Fruit fly (Drosophila melanogaster): Measurements from ENCODE around the gene mthl15.

Gene mthl15

DNA sequence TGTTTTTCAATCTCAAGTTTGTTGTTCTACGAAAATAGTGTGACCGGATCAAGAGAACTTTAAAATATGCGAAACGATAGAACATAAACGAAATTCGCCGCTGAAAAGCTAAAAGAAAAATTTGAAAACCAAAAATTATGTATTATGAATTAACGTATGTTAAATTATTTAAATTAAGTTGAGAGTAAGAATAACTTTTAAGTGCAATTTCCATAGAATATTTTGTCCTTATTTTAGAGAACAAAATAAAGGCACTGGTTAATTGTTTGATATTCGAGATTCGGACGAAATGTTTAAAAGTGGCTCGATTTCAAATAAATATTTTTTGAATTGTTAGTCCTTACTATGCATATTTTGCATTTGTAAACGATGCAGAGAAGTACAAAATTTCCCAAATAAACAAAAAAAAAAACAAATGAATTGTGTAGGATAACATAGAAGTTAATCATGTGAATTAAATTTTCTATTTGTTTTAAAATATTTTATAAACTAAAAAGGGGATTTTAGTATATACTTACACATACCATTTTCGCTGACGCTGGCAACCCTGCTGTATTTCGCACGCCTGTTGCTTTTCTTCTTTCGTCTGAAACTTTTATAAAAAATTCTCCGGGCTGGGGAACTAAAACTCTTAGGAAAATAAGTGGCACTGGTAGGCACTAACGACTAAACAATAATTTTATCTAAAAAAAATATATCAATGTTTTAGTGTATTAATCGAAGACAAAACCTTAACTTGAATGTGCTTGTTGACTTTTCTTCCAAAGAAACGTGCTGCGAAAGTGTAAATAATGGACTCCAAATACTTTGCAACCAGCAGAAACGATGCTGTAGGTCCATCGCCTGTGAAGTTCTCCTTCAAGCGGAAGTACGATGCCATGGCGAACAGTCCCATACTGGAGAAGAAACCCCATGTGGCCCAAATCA lies 27.2 kb downstream of the mthl15 start, which contains the start of the genes CG5727 and ath (continued):
- TF ChIP-seq Dll (GFP tag; IDR thresholded peaks at IDR 0.05; ENCODE audit: partially characterized antibody): no peak
- TF ChIP-seq C15 (GFP tag; IDR thresholded peaks at IDR 0.05): no peak
- no peak for TF ChIP-seq run (tag; optimal IDR thresholded peaks at IDR 0.05)
- TF ChIP-seq Jarid2 (GFP tag; optimal IDR thresholded peaks at IDR 0.05): no peak
- no peak for TF ChIP-seq CG6765 (GFP tag; optimal IDR thresholded peaks at IDR 0.05)
- TF ChIP-seq hkb (optimal IDR thresholded peaks at IDR 0.05): no peak
- TF ChIP-seq hkb (GFP tag; IDR thresholded peaks at IDR 0.05): no peak
- TF ChIP-seq zfh2 (GFP tag; optimal IDR thresholded peaks at IDR 0.05): no peak
- no peak for TF ChIP-seq CG30431 (GFP tag; optimal IDR thresholded peaks at IDR 0.05)
- TF ChIP-seq CG10462 (GFP tag; optimal IDR thresholded peaks at IDR 0.05): no peak
- TF ChIP-seq Nf-YC (tag; optimal IDR thresholded peaks at IDR 0.05): no peak
- TF ChIP-seq so (GFP tag; IDR thresholded peaks at IDR 0.05): peak; percentile 37; the same call in 1 of the 3 replicates
- TF ChIP-seq HHEX (GFP tag; optimal IDR thresholded peaks at IDR 0.05): no peak
- TF ChIP-seq sr (GFP tag; IDR thresholded peaks at IDR 0.05): no peak
- no peak for TF ChIP-seq Hsf (GFP tag; optimal IDR thresholded peaks at IDR 0.05)
- 0 out of 2 replicates have a peak, but pooled peaks have one; percentile 25 for TF ChIP-seq Rfx (GFP tag; IDR thresholded peaks at IDR 0.05)
- no peak for TF ChIP-seq Hmx (GFP tag; optimal IDR thresholded peaks at IDR 0.05)
- no peak for TF ChIP-seq Adf1 (GFP tag; IDR thresholded peaks at IDR 0.05)
- no peak for TF ChIP-seq wor (GFP tag; IDR thresholded peaks at IDR 0.05)
- TF ChIP-seq stwl (tag; optimal IDR thresholded peaks at IDR 0.05): no peak
- TF ChIP-seq Sry-β (GFP tag; optimal IDR thresholded peaks at IDR 0.05): no peak
- TF ChIP-seq Pdp1 (GFP tag; optimal IDR thresholded peaks at IDR 0.05): no peak
- TF ChIP-seq CG12236 (GFP tag; optimal IDR thresholded peaks at IDR 0.05): no peak
- peak; percentile 25 for TF ChIP-seq Fer3 (tag; optimal IDR thresholded peaks at IDR 0.05)
- no peak for TF ChIP-seq bigmax (GFP tag; optimal IDR thresholded peaks at IDR 0.05)
- TF ChIP-seq Gsc (GFP tag; IDR thresholded peaks at IDR 0.05): no peak
- no peak for TF ChIP-seq CG42726 (GFP tag; IDR thresholded peaks at IDR 0.05; ENCODE audit: partially characterized antibody)
- no peak for TF ChIP-seq CG8765 (GFP tag; IDR thresholded peaks at IDR 0.05)
- no peak for TF ChIP-seq dan (GFP tag; IDR thresholded peaks at IDR 0.05)
- peak; percentile 34 for TF ChIP-seq E2f2 (GFP tag; IDR thresholded peaks at IDR 0.05)
- no peak for TF ChIP-seq CG12769 (tag; optimal IDR thresholded peaks at IDR 0.05)
- no peak for TF ChIP-seq CG3726 (GFP tag; IDR thresholded peaks at IDR 0.05)
- TF ChIP-seq CG6854 (GFP tag; optimal IDR thresholded peaks at IDR 0.05): no peak
- no peak for TF ChIP-seq NC2α (GFP tag; optimal IDR thresholded peaks at IDR 0.05)
- TF ChIP-seq pb (GFP tag; optimal IDR thresholded peaks at IDR 0.05): no peak
- no peak for TF ChIP-seq salm (tag; optimal IDR thresholded peaks at IDR 0.05)
- peak; percentile 26 for TF ChIP-seq CG30403 (GFP tag; optimal IDR thresholded peaks at IDR 0.05)
- no peak for TF ChIP-seq CG7357 (GFP tag; IDR thresholded peaks at IDR 0.05)
- TF ChIP-seq Fer2 (tag; optimal IDR thresholded peaks at IDR 0.05): no peak
- no peak for TF ChIP-seq crol (GFP tag; IDR thresholded peaks at IDR 0.05)
- TF ChIP-seq CG7271 (tag; optimal IDR thresholded peaks at IDR 0.05): no peak
- peak; percentile 28 for TF ChIP-seq phol (tag; optimal IDR thresholded peaks at IDR 0.05)
- no peak for TF ChIP-seq CG18619 (GFP tag; optimal IDR thresholded peaks at IDR 0.05)
- peak; percentile 6 for TF ChIP-seq CG10267 (tag; optimal IDR thresholded peaks at IDR 0.05)
- no peak for TF ChIP-seq CG18764 (GFP tag; optimal IDR thresholded peaks at IDR 0.05)
- TF ChIP-seq ac (GFP tag; optimal IDR thresholded peaks at IDR 0.05): no peak
- TF ChIP-seq nmo (GFP tag; optimal IDR thresholded peaks at IDR 0.05): peak; percentile 50
- no peak for TF ChIP-seq CG5953 (GFP tag; IDR thresholded peaks at IDR 0.05)
- no peak for TF ChIP-seq kay (GFP tag; optimal IDR thresholded peaks at IDR 0.05)
- no peak for TF ChIP-seq eve (GFP tag; optimal IDR thresholded peaks at IDR 0.05)

Measured in whole organism, embryonic.